Fruit fly (Drosophila melanogaster): ENCODE results near the gene CG33080.
A peak's percentile ranks its signal among the peaks of the same experiment; 100 is the strongest.

CG33080 gene

dm6 chrX:5689417-5690215 lies 28.0 kb downstream of the CG33080 start, which contains the start of the genes PGAP1 and cv (continued):
- TF ChIP-seq Pdp1 (GFP tag; optimal IDR thresholded peaks at IDR 0.05) = peak; percentile 10 to 38
- no peak for TF ChIP-seq Jarid2 (GFP tag; optimal IDR thresholded peaks at IDR 0.05)
- TF ChIP-seq Mes4 (GFP tag; optimal IDR thresholded peaks at IDR 0.05) = no peak
- peak; percentile 60 for TF ChIP-seq CG5180 (GFP tag; optimal IDR thresholded peaks at IDR 0.05)
- peak; percentile 75 for TF ChIP-seq row (GFP tag; IDR thresholded peaks at IDR 0.05)
- TF ChIP-seq Opbp (GFP tag; IDR thresholded peaks at IDR 0.05; ENCODE audit: partially characterized antibody) = peak; percentile 78; the same call in 2 of the 3 replicates
- TF ChIP-seq toy (GFP tag; IDR thresholded peaks at IDR 0.05) = no peak
- TF ChIP-seq CG1603 (tag; optimal IDR thresholded peaks at IDR 0.05) = no peak
- TF ChIP-seq Neu2 (GFP tag; optimal IDR thresholded peaks at IDR 0.05; ENCODE audit: borderline replicate concordance) = no peak
- no peak for TF ChIP-seq ac (GFP tag; optimal IDR thresholded peaks at IDR 0.05)
- TF ChIP-seq CTCF (GFP tag; optimal IDR thresholded peaks at IDR 0.05) = no peak
- TF ChIP-seq Ptx1 (GFP tag; IDR thresholded peaks at IDR 0.05) = no peak
- TF ChIP-seq CG9437 (GFP tag; optimal IDR thresholded peaks at IDR 0.05) = peak; percentile 43
- TF ChIP-seq so (GFP tag; IDR thresholded peaks at IDR 0.05) = no peak
- TF ChIP-seq Hmr (GFP tag; optimal IDR thresholded peaks at IDR 0.05) = no peak
- no peak for TF ChIP-seq dimm (GFP tag; IDR thresholded peaks at IDR 0.05)
- no peak for TF ChIP-seq ranshi (GFP tag; IDR thresholded peaks at IDR 0.05)
- TF ChIP-seq Nf-YB (GFP tag; optimal IDR thresholded peaks at IDR 0.05) = no peak
- TF ChIP-seq CG33213 (GFP tag; optimal IDR thresholded peaks at IDR 0.05) = no peak
- TF ChIP-seq B-H2 (GFP tag; optimal IDR thresholded peaks at IDR 0.05) = no peak
- no peak for TF ChIP-seq Adf1 (GFP tag; IDR thresholded peaks at IDR 0.05)
- no peak for TF ChIP-seq CG16779 (GFP tag; IDR thresholded peaks at IDR 0.05)
- TF ChIP-seq tna (GFP tag; IDR thresholded peaks at IDR 0.05; ENCODE audit: partially characterized antibody) = peak; percentile 38
- TF ChIP-seq Fer2 (tag; optimal IDR thresholded peaks at IDR 0.05) = no peak
- TF ChIP-seq CG34376 (GFP tag; optimal IDR thresholded peaks at IDR 0.05) = no peak
- no peak for TF ChIP-seq Asciz (GFP tag; optimal IDR thresholded peaks at IDR 0.05)
- no peak for TF ChIP-seq CG30431 (GFP tag; optimal IDR thresholded peaks at IDR 0.05)
- TF ChIP-seq yki (optimal IDR thresholded peaks at IDR 0.05) = no peak
- no peak for TF ChIP-seq pnt (GFP tag; optimal IDR thresholded peaks at IDR 0.05)
- no peak for TF ChIP-seq CG10274 (GFP tag; optimal IDR thresholded peaks at IDR 0.05)
- no peak for TF ChIP-seq YL-1 (GFP tag; optimal IDR thresholded peaks at IDR 0.05)
- TF ChIP-seq HLH4C (GFP tag; IDR thresholded peaks at IDR 0.05; ENCODE audit: partially characterized antibody) = peak; percentile 68
- TF ChIP-seq dmrt11E (tag; optimal IDR thresholded peaks at IDR 0.05) = peak; percentile 13
- TF ChIP-seq Atf-2 (GFP tag; optimal IDR thresholded peaks at IDR 0.05) = peak; percentile 18
- TF ChIP-seq CG2129 (GFP tag; IDR thresholded peaks at IDR 0.05; ENCODE audit: partially characterized antibody) = peak; percentile 58
- peak; percentile 37 for TF ChIP-seq HLH54F (GFP tag; optimal IDR thresholded peaks at IDR 0.05)
- peak; percentile 11; the same call in 1 of the 3 replicates for TF ChIP-seq ci (GFP tag; IDR thresholded peaks at IDR 0.05)
- TF ChIP-seq CG4404 (GFP tag; IDR thresholded peaks at IDR 0.05) = no peak
- TF ChIP-seq CG18262 (tag; optimal IDR thresholded peaks at IDR 0.05) = peak; percentile 47
- peak; percentile 86 for TF ChIP-seq BEAF-32 (GFP tag; optimal IDR thresholded peaks at IDR 0.05)
- TF ChIP-seq run (tag; optimal IDR thresholded peaks at IDR 0.05) = no peak
- no peak for TF ChIP-seq CG6272 (GFP tag; IDR thresholded peaks at IDR 0.05)
- TF ChIP-seq CG31388 (GFP tag; optimal IDR thresholded peaks at IDR 0.05) = no peak
- no peak for TF ChIP-seq emc (GFP tag; optimal IDR thresholded peaks at IDR 0.05)
- TF ChIP-seq dan (GFP tag; IDR thresholded peaks at IDR 0.05) = no peak
- peak; percentile 76 for TF ChIP-seq zen2 (GFP tag; IDR thresholded peaks at IDR 0.05; ENCODE audit: partially characterized antibody)
- peak; percentile 48 for TF ChIP-seq CG12391 (tag; optimal IDR thresholded peaks at IDR 0.05)
- no peak for TF ChIP-seq hth (optimal IDR thresholded peaks at IDR 0.05)
- TF ChIP-seq CG12071 (GFP tag; optimal IDR thresholded peaks at IDR 0.05) = no peak
- no peak for TF ChIP-seq zen (tag; optimal IDR thresholded peaks at IDR 0.05)

Measured in whole organism, embryonic.